Fruit fly (Drosophila melanogaster) whole organism, adult: ENCODE measurements around the gene foxo.

Experiments
- CG11617 ChIP-seq: fragments of 200-800 bp; sonication (Bioruptor generic); optimal IDR thresholded peaks from 2 replicates; lab custom pipeline; 2017; ENCODE audit warnings: mild to moderate bottlenecking, missing biosample characterization, missing genetic modification reagents, missing genetic modification characterization
- CG12768 ChIP-seq: fragments of 200-800 bp; sonication (Bioruptor generic); optimal IDR thresholded peaks from 2 replicates; lab custom pipeline; 2017; ENCODE audit warnings: missing biosample characterization, missing genetic modification characterization, mild to moderate bottlenecking, moderate library complexity, missing genetic modification reagents
- CG14711 ChIP-seq: fragments of 200-800 bp; sonication (Bioruptor generic); optimal IDR thresholded peaks from 2 replicates; lab custom pipeline; 2018; ENCODE audit warnings: missing biosample characterization, mild to moderate bottlenecking, missing genetic modification characterization, moderate library complexity
- CG1620 ChIP-seq: fragments of 200-800 bp; sonication (Bioruptor generic); optimal IDR thresholded peaks from 2 replicates; lab custom pipeline; 2016; ENCODE audit warnings: missing biosample characterization, missing genetic modification characterization
- CG33017 ChIP-seq: fragments of 200-800 bp; sonication (Bioruptor generic); optimal IDR thresholded peaks from 2 replicates; lab custom pipeline; 2018; ENCODE audit warnings: missing biosample characterization, mild to moderate bottlenecking, missing genetic modification characterization, moderate library complexity
- CG5204 ChIP-seq: fragments of 200-800 bp; sonication (Bioruptor generic); optimal IDR thresholded peaks from 2 replicates; lab custom pipeline; 2016; ENCODE audit warnings: missing biosample characterization, missing genetic modification characterization
- CG7045 ChIP-seq: fragments of 200-800 bp; sonication (Bioruptor generic); optimal IDR thresholded peaks from 2 replicates; lab custom pipeline; 2017; ENCODE audit warnings: missing biosample characterization, mild to moderate bottlenecking, missing genetic modification characterization
- CG7101 ChIP-seq: fragments of 200-800 bp; sonication (Bioruptor generic); optimal IDR thresholded peaks from 2 replicates; lab custom pipeline; 2018; ENCODE audit warnings: missing biosample characterization, mild to moderate bottlenecking, missing genetic modification characterization, moderate library complexity
- Clk ChIP-seq: fragments of 200-800 bp; sonication (Bioruptor generic); optimal IDR thresholded peaks from 2 replicates; lab custom pipeline; 2017; ENCODE audit warnings: missing biosample characterization, missing genetic modification characterization
- Crg-1 ChIP-seq: fragments of 200-800 bp; sonication (Bioruptor generic); optimal IDR thresholded peaks from 2 replicates; lab custom pipeline; 2016; ENCODE audit warnings: missing biosample characterization, missing genetic modification characterization
- Hr96 ChIP-seq: fragments of 200-800 bp; sonication (Bioruptor generic); optimal IDR thresholded peaks from 2 replicates; lab custom pipeline; 2016; ENCODE audit warnings: missing biosample characterization, missing genetic modification characterization
- Mnt ChIP-seq: fragments of 200-800 bp; sonication (Bioruptor generic); optimal IDR thresholded peaks from 2 replicates; lab custom pipeline; 2016; ENCODE audit warnings: missing biosample characterization, mild to moderate bottlenecking, missing genetic modification characterization
- bab1 ChIP-seq: fragments of 200-800 bp; sonication (Bioruptor generic); optimal IDR thresholded peaks from 3 replicates; lab custom pipeline; 2019; ENCODE audit warnings: missing biosample characterization, mild to moderate bottlenecking, missing genetic modification characterization, moderate library complexity
- cic ChIP-seq: fragments of 200-800 bp; sonication (Bioruptor generic); optimal IDR thresholded peaks from 2 replicates; lab custom pipeline; 2017; ENCODE audit warnings: missing biosample characterization, mild to moderate bottlenecking, missing genetic modification characterization, moderate library complexity
- cnc ChIP-seq, 2 experiments: fragments of >200 bp; optimal IDR thresholded peaks; 2 replicates each; lab custom pipeline; 2017
- kay ChIP-seq: fragments of 200-800 bp; sonication (Bioruptor generic); peaks from one replicate; lab custom pipeline; 2016; ENCODE audit warnings: missing biosample characterization, missing genetic modification characterization, borderline replicate concordance
- ovo ChIP-seq: fragments of 200-800 bp; sonication (Bioruptor generic); optimal IDR thresholded peaks from 2 replicates; lab custom pipeline; 2016; ENCODE audit warnings: missing biosample characterization, missing genetic modification characterization
- pad ChIP-seq: fragments of 200-800 bp; sonication (Bioruptor generic); optimal IDR thresholded peaks from 3 replicates; lab custom pipeline; 2017; ENCODE audit warnings: missing biosample characterization, missing genetic modification characterization, mild to moderate bottlenecking, moderate library complexity, missing genetic modification reagents
- tj ChIP-seq: fragments of 200-800 bp; sonication (Bioruptor generic); optimal IDR thresholded peaks from 3 replicates; lab custom pipeline; 2017; ENCODE audit warnings: missing biosample characterization, mild to moderate bottlenecking, missing genetic modification characterization, moderate library complexity
- toe ChIP-seq: fragments of 200-800 bp; sonication (Bioruptor generic); optimal IDR thresholded peaks from 2 replicates; lab custom pipeline; 2016; ENCODE audit warnings: missing biosample characterization, missing genetic modification characterization

Gene foxo

DNA sequence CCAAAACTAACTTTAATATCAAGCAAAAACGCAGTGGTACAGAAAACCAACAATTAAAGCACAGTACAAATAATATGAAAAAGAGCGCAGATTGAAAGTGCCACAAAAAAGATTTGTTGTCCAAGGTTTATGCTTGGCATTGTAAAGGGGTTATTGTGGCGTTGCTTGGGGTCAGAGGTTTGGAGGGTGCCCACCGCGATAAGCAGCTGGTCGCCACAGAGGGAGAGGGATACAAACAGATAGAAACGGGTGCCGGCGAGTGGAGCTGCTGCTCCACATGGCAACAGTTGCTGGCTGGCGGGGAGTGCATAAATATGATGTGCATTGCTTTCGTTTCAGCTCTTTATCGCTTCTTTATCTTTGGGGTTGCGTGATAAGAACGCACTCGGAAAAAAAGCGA is 3.7 kb downstream of the foxo start:
- no peak for TF ChIP-seq bab1 (GFP tag; lab: Kevin White, UChicago)
- TF ChIP-seq CG11617, result no peak
- TF ChIP-seq tj (GFP tag; lab: Kevin White, UChicago), result no peak
- TF ChIP-seq CG7101 (tag; lab: Kevin White, UChicago), result no peak
- no peak for TF ChIP-seq CG1620 (GFP tag; lab: Kevin White, UChicago)
- TF ChIP-seq cic (GFP tag; lab: Kevin White, UChicago), result no peak
- TF ChIP-seq ovo (GFP tag; lab: Kevin White, UChicago), result no peak

DNA sequence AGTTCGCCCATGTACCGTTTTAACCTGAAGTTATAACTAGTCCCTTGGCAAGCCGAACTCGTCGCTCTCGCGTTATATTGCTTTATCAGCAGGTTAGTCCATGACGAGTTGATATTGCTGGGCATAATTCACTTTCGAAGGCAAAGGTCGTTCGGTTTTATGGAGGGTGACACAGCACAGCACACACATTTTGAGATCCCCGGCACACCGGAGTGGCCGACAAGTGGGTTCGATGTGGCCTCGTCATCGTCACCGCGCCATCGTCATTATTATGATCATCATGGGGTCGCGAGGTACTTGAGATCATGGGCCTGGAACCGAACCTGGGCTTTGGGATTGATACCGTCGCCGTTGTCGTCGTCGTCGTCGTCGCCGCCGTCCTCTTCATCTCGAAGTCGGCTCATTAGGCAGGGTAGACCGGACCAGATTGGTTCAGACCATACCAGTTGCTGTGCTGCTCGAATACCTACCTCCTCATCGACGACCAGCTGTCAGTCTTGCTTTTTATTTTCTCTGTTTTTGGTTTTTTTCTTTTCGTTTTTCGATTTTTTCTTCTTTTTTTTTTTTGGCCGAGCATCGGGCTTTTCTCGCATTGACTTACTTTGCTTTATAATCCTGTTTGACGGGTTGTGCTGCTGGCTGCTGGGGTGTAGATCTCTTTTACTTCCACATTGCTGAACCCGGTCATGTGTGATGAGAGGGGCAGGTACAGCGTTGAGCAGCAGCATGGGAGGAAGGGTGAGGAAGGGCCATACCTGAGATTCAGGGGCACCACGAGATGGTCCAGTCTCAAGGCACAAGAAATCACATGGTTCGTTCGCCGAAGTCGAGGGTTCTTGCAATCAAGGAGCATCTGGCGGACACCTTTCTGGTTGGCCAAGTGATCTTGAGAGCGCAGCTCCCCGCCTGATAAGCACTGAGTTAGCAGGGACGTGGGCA is 4.6 kb downstream of the foxo start:
- no peak for TF ChIP-seq Mnt (GFP tag; lab: Kevin White, UChicago)
- TF ChIP-seq cnc (optimal IDR thresholded peaks at IDR 0.05; lab: Kevin White, UChicago), result peak in 1 of 2 experiments; percentile 42

DNA sequence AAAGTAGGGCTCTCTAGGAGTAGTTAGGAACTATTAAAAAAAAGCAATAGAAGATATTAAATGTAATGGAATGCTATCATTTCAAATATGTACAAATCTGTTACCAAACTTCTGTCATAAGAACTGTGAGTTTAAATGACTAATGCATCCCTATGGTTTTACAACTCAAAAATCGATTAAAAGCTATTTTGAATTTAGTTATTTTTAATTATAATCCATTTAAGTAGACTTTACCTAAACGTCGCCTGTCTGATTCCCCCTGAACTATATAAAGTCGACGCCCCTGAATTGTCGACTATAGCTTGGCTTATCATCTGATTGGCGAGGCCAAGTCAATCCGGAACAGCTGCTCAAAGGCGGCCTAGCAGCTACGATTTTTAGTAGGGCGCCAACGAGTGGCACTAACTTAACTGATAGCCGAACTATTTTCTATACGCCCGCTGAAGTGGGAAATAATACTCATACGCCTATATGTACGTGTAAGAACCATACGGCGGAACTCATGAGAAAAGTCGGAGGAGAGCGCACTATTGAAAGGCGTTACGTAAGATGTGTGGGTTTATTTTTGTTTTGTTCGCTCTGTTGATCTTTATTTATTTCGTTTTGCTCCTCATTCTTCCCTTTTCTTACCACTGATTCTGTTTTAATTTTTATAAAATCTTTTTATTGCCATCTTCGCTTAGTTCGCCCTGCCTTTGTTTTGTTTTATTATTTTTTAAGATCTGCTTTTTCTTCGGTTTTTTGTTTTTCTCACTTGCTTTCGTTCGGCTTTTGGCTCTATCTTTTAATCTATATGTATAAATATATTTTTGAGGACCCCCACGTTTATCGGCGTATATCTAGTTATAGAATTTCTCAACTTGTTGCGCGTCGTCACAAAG is 5.5 kb downstream of the foxo start:
- TF ChIP-seq CG5204 (GFP tag; lab: Kevin White, UChicago), result no peak
- TF ChIP-seq ovo (GFP tag; lab: Kevin White, UChicago), result no peak
- no peak for TF ChIP-seq CG1620 (GFP tag; lab: Kevin White, UChicago)
- TF ChIP-seq cnc (optimal IDR thresholded peaks at IDR 0.05; lab: Kevin White, UChicago), result no peak
- TF ChIP-seq Hr96 (GFP tag; lab: Kevin White, UChicago), result no peak
- peak; percentile 25 for TF ChIP-seq CG11617
- TF ChIP-seq bab1 (GFP tag; lab: Kevin White, UChicago), result no peak
- peak; percentile 34 for TF ChIP-seq CG7101 (tag; lab: Kevin White, UChicago)
- peak; percentile 86 for TF ChIP-seq CG12768
- TF ChIP-seq toe (GFP tag; lab: Kevin White, UChicago), result no peak
- TF ChIP-seq pad (GFP tag; lab: Kevin White, UChicago), result peak; percentile 57
- peak; percentile 17 for TF ChIP-seq Mnt (GFP tag; lab: Kevin White, UChicago)
- peak; percentile 44 for TF ChIP-seq CG33017 (tag; lab: Kevin White, UChicago)
- TF ChIP-seq CG7045 (GFP tag; lab: Kevin White, UChicago), result peak; percentile 75
- TF ChIP-seq tj (GFP tag; lab: Kevin White, UChicago), result peak; percentile 29
- peak; percentile 73 for TF ChIP-seq cic (GFP tag; lab: Kevin White, UChicago)
- peak; percentile 32 for TF ChIP-seq CG14711 (tag; lab: Kevin White, UChicago)
- no peak for TF ChIP-seq Crg-1 (GFP tag; lab: Kevin White, UChicago)
- peak; percentile 81 for TF ChIP-seq kay (GFP tag; lab: Kevin White, UChicago)
- peak; percentile 29 for TF ChIP-seq Clk (GFP tag; lab: Kevin White, UChicago)

DNA sequence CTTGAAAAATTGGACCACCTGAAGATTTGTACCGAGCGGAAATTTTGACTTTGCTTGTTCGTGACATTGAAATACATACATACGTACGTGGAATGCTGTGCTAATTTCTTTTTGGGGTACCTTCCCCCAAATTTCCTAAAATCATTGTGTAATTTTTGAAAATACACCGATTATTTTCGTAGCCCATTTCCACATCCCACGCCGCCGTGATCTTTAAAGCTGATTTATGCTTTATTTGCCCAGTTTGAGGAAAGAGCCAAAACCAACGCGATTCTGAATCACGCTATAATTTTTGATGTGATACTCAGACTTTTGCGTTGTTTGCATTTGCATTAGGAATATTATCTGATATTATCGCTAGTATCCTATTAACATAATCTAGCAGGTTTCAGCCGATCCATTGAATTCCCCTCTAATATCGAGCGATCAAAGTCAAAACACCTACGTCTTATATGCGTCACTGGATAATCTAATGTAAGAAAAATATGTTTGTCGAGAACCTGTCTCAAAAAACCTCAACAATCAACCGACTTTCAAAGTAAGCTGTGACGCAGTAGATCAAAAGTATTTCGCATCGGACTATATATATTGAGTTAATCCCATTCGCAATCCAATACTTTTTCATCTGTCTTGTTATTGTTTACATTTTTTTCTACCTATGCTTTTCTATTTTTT is 6.3 kb downstream of the foxo start:
- TF ChIP-seq CG12768 (no peak), tj (GFP tag; lab: Kevin White, UChicago) (no peak), toe (GFP tag; lab: Kevin White, UChicago) (no peak), cic (GFP tag; lab: Kevin White, UChicago) (peak; percentile 21), pad (GFP tag; lab: Kevin White, UChicago) (no peak), Hr96 (GFP tag; lab: Kevin White, UChicago) (no peak)

DNA sequence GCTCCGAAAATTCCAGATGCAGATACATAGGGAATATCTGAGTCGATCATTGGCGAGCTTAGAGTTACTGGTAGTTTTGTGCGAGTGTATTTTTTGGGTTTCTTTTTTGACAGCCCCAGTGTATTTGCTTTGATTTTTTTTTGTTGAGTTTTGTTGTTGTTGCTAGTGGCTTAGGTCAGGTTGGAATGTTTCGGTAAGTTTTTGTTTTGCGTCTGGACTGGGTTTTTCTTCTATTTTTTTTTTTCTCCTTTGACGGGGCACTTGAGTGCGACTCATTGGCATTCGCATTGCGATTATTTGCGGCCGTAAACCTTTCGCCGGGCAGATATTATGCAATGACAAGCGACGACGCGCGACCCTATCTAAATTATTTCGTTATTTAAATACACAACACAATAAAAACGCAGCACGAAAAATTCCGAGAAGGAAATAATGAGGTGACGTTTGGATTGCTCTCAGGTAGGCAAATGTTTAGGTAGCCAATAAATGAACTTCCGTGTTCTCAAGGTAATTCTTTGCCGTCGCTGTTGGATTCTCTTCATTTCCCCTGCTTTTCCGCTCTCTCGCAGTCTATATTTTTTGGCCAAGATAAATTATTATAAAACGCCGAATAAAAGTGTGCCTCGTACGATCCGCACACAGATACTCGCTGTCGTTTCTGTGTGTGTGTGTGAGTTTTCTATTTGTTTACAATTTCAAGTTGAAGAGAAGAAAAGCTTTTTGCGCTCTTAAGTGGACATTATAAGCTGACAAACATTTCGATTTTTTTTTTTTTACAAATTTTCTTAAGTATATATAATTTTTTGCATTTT is 7.6 kb downstream of the foxo start:
- TF ChIP-seq CG33017 (tag; lab: Kevin White, UChicago) (no peak), CG12768 (peak; percentile 4), pad (GFP tag; lab: Kevin White, UChicago) (peak; percentile 35), bab1 (GFP tag; lab: Kevin White, UChicago) (no peak), cic (GFP tag; lab: Kevin White, UChicago) (peak; percentile 12)
